Fruit fly (Drosophila melanogaster) whole organism, embryonic: Measurements from ENCODE around the gene Xport-B.
A peak's percentile ranks its signal among the peaks of the same experiment; 100 is the strongest.

Experiments
- Atf-2 ChIP-seq: fragments of 200-800 bp; sonication (Bioruptor generic); optimal IDR thresholded peaks from 2 replicates; lab custom pipeline; 2016; ENCODE audit warnings: missing biosample characterization, missing genetic modification characterization
- B-H1 ChIP-seq: fragments of 200-800 bp; sonication (Bioruptor generic); IDR thresholded peaks from 3 replicates; pipeline ENCODE4 v1.3.6; 2022; ENCODE audit warnings: missing biosample characterization, missing genetic modification characterization
- CG10366 ChIP-seq: fragments of 200-800 bp; sonication (Bioruptor generic); IDR thresholded peaks from 2 replicates; pipeline ENCODE4 v1.3.6; 2022; ENCODE audit warnings: missing biosample characterization, missing genetic modification characterization
- CG10543 ChIP-seq: fragments of 200-800 bp; sonication (Bioruptor generic); optimal IDR thresholded peaks from 3 replicates; lab custom pipeline; 2017; ENCODE audit warnings: missing biosample characterization, mild to moderate bottlenecking, missing genetic modification characterization, moderate library complexity
- CG10979 ChIP-seq: fragments of 200-800 bp; sonication (Bioruptor generic); optimal IDR thresholded peaks from 2 replicates; lab custom pipeline; 2018; ENCODE audit warnings: missing biosample characterization, mild to moderate bottlenecking, missing genetic modification characterization, moderate library complexity
- CG11247 ChIP-seq: fragments of 200-800 bp; sonication (Bioruptor generic); IDR thresholded peaks from 2 replicates; pipeline ENCODE4 v1.3.6; 2022; ENCODE audit warnings: missing biosample characterization, missing genetic modification characterization
- CG11456 ChIP-seq: fragments of 200-800 bp; sonication (Bioruptor generic); IDR thresholded peaks from 3 replicates; pipeline ENCODE4 v1.3.6; 2022; ENCODE audit warnings: missing biosample characterization, missing genetic modification characterization
- CG12659 ChIP-seq: fragments of 200-800 bp; sonication (Bioruptor generic); optimal IDR thresholded peaks from 3 replicates; lab custom pipeline; 2017; ENCODE audit warnings: mild to moderate bottlenecking, missing biosample characterization, missing genetic modification reagents, missing genetic modification characterization
- CG13775 ChIP-seq: fragments of 200-800 bp; sonication (Bioruptor generic); optimal IDR thresholded peaks from 3 replicates; lab custom pipeline; 2017; ENCODE audit warnings: missing biosample characterization, mild to moderate bottlenecking, missing genetic modification characterization
- CG14965 ChIP-seq: fragments of 200-800 bp; sonication (Bioruptor generic); optimal IDR thresholded peaks from 2 replicates; lab custom pipeline; 2016; ENCODE audit warnings: missing biosample characterization, missing genetic modification characterization, borderline replicate concordance
- CG1529 ChIP-seq: fragments of 200-800 bp; sonication (Bioruptor generic); optimal IDR thresholded peaks from 3 replicates; lab custom pipeline; 2018; ENCODE audit warnings: missing biosample characterization, missing genetic modification characterization
- CG1603 ChIP-seq: fragments of 200-800 bp; sonication (Bioruptor generic); optimal IDR thresholded peaks from 2 replicates; lab custom pipeline; 2019; ENCODE audit warnings: missing biosample characterization, mild to moderate bottlenecking, missing genetic modification characterization, moderate library complexity
- CG17359 ChIP-seq: fragments of 200-800 bp; sonication (Bioruptor generic); optimal IDR thresholded peaks from 3 replicates; lab custom pipeline; 2018; ENCODE audit warnings: missing biosample characterization, mild to moderate bottlenecking, missing genetic modification characterization, moderate library complexity
- CG18262 ChIP-seq: fragments of 200-800 bp; optimal IDR thresholded peaks from 3 replicates; lab custom pipeline; 2019; ENCODE audit warnings: missing biosample characterization, mild to moderate bottlenecking, missing genetic modification characterization, moderate library complexity
- CG1832 ChIP-seq: fragments of 200-800 bp; sonication (Bioruptor generic); optimal IDR thresholded peaks from 2 replicates; lab custom pipeline; 2017; ENCODE audit warnings: missing biosample characterization, mild to moderate bottlenecking, missing genetic modification characterization, inconsistent platforms
- CG2129 ChIP-seq: fragments of 200-800 bp; sonication (Bioruptor generic); IDR thresholded peaks from 2 replicates; pipeline ENCODE4 v1.3.6; 2022; ENCODE audit warnings: missing biosample characterization, missing genetic modification characterization; ENCODE audit not compliant: partially characterized antibody
- CG30431 ChIP-seq: fragments of 200-800 bp; sonication (Bioruptor generic); optimal IDR thresholded peaks from 2 replicates; lab custom pipeline; 2017; ENCODE audit warnings: missing biosample characterization, missing genetic modification characterization
- CG3163 ChIP-seq: fragments of 200-800 bp; sonication (Bioruptor generic); optimal IDR thresholded peaks from 3 replicates; lab custom pipeline; 2016; ENCODE audit warnings: missing biosample characterization, missing genetic modification characterization
- CG6683 ChIP-seq: fragments of 200-800 bp; sonication (Bioruptor generic); optimal IDR thresholded peaks from 2 replicates; lab custom pipeline; 2017; ENCODE audit warnings: missing biosample characterization, mild to moderate bottlenecking, missing genetic modification characterization, missing genetic modification reagents
- CG6854 ChIP-seq: fragments of 200-800 bp; sonication (Bioruptor generic); optimal IDR thresholded peaks from 3 replicates; lab custom pipeline; 2017; ENCODE audit warnings: missing biosample characterization, mild to moderate bottlenecking, missing genetic modification characterization
- CG7987 ChIP-seq: fragments of 200-800 bp; sonication (Bioruptor generic); optimal IDR thresholded peaks from 2 replicates; lab custom pipeline; 2018; ENCODE audit warnings: missing biosample characterization, mild to moderate bottlenecking, missing genetic modification characterization, moderate library complexity
- CG8281 ChIP-seq: fragments of 200-800 bp; sonication (Bioruptor generic); optimal IDR thresholded peaks from 2 replicates; lab custom pipeline; 2018; ENCODE audit warnings: missing biosample characterization, mild to moderate bottlenecking, missing genetic modification characterization, moderate library complexity
- CG8388 ChIP-seq: fragments of 200-800 bp; sonication (Bioruptor generic); optimal IDR thresholded peaks from 2 replicates; lab custom pipeline; 2019; ENCODE audit warnings: missing biosample characterization, mild to moderate bottlenecking, missing genetic modification characterization, moderate library complexity
- CG8478 ChIP-seq: fragments of >200 bp; optimal IDR thresholded peaks from 2 replicates; lab custom pipeline; 2018
- CHES-1-like ChIP-seq: fragments of 200-800 bp; sonication (Bioruptor generic); optimal IDR thresholded peaks from 2 replicates; lab custom pipeline; 2016; ENCODE audit warnings: missing biosample characterization, missing genetic modification characterization
- CkIIα-i1 ChIP-seq: fragments of 200-800 bp; sonication (Bioruptor generic); IDR thresholded peaks from 2 replicates; pipeline ENCODE4 v1.3.6; 2022; ENCODE audit warnings: missing biosample characterization, missing genetic modification characterization
- Dref ChIP-seq: fragments of 200-800 bp; sonication (Bioruptor generic); IDR thresholded peaks from 2 replicates; pipeline ENCODE4 v1.3.6; 2022; ENCODE audit warnings: missing biosample characterization, missing genetic modification characterization
- GATAe ChIP-seq: fragments of 200-800 bp; sonication (Bioruptor generic); conservative IDR thresholded peaks from 2 replicates; pipeline ENCODE4 v1.3.6; 2022; ENCODE audit warnings: missing biosample characterization, missing genetic modification characterization
- Gug ChIP-seq: fragments of 200-800 bp; sonication (Bioruptor generic); IDR thresholded peaks from 4 replicates; pipeline ENCODE4 v1.3.6; 2022; ENCODE audit warnings: missing biosample characterization, missing genetic modification characterization
- HLH3B ChIP-seq: fragments of 200-800 bp; sonication (Bioruptor generic); IDR thresholded peaks from 2 replicates; pipeline ENCODE4 v1.3.6; 2022; ENCODE audit warnings: missing biosample characterization, missing genetic modification characterization
- HLH4C ChIP-seq: fragments of 200-800 bp; sonication (Bioruptor generic); IDR thresholded peaks from 3 replicates; pipeline ENCODE4 v1.3.6; 2022; ENCODE audit warnings: missing biosample characterization, missing genetic modification characterization; ENCODE audit not compliant: partially characterized antibody
- Hmx ChIP-seq: fragments of 200-800 bp; sonication (Bioruptor generic); optimal IDR thresholded peaks from 2 replicates; lab custom pipeline; 2016; ENCODE audit warnings: missing biosample characterization, missing genetic modification characterization
- Meics ChIP-seq: fragments of 200-800 bp; sonication (Bioruptor generic); optimal IDR thresholded peaks from 2 replicates; lab custom pipeline; 2017; ENCODE audit warnings: missing biosample characterization, mild to moderate bottlenecking, missing genetic modification characterization
- Nf-YA ChIP-seq: fragments of 200-800 bp; sonication (Bioruptor generic); IDR thresholded peaks from 2 replicates; pipeline ENCODE4 v1.3.6; 2022; ENCODE audit warnings: missing biosample characterization, missing genetic modification characterization
- NfI ChIP-seq: fragments of 200-800 bp; sonication (Bioruptor generic); optimal IDR thresholded peaks from 3 replicates; lab custom pipeline; 2018; ENCODE audit warnings: missing biosample characterization, mild to moderate bottlenecking, missing genetic modification characterization, moderate library complexity
- Oaz ChIP-seq: fragments of 200-800 bp; sonication (Bioruptor generic); IDR thresholded peaks from 2 replicates; pipeline ENCODE4 v1.3.6; 2022; ENCODE audit warnings: missing biosample characterization, missing genetic modification characterization
- Optix ChIP-seq: fragments of 200-800 bp; sonication (Bioruptor generic); IDR thresholded peaks from 3 replicates; pipeline ENCODE4 v1.3.6; 2022; ENCODE audit warnings: missing biosample characterization, missing genetic modification characterization
- Side ChIP-seq: fragments of 200-800 bp; sonication (Bioruptor generic); optimal IDR thresholded peaks from 2 replicates; lab custom pipeline; 2016; ENCODE audit warnings: missing biosample characterization, missing genetic modification characterization
- Spps ChIP-seq: fragments of 200-800 bp; sonication (Bioruptor generic); optimal IDR thresholded peaks from 2 replicates; lab custom pipeline; 2018; ENCODE audit warnings: missing biosample characterization, mild to moderate bottlenecking, missing genetic modification characterization
- amos ChIP-seq: fragments of 200-800 bp; sonication (Bioruptor generic); IDR thresholded peaks from 2 replicates; pipeline ENCODE4 v1.3.6; 2022; ENCODE audit warnings: missing biosample characterization, missing genetic modification characterization; ENCODE audit not compliant: partially characterized antibody
- fru ChIP-seq: fragments of >200 bp; optimal IDR thresholded peaks from 2 replicates; lab custom pipeline; 2017
- grn ChIP-seq: fragments of 200-800 bp; sonication (Bioruptor generic); optimal IDR thresholded peaks from 3 replicates; lab custom pipeline; 2017; ENCODE audit warnings: missing biosample characterization, missing genetic modification characterization
- gsb ChIP-seq: fragments of 200-800 bp; sonication (Bioruptor generic); IDR thresholded peaks from 2 replicates; pipeline ENCODE4 v1.3.6; 2022; ENCODE audit warnings: missing biosample characterization, missing genetic modification characterization
- gt ChIP-seq: fragments of 200-800 bp; sonication (Bioruptor generic); IDR thresholded peaks from 2 replicates; pipeline ENCODE4 v1.3.6; 2022; ENCODE audit warnings: missing biosample characterization, missing genetic modification characterization
- her ChIP-seq: fragments of 200-800 bp; sonication (Bioruptor generic); optimal IDR thresholded peaks from 2 replicates; lab custom pipeline; 2016; ENCODE audit warnings: missing biosample characterization, missing genetic modification characterization
- ken ChIP-seq: fragments of 200-800 bp; sonication (Bioruptor generic); IDR thresholded peaks from 3 replicates; pipeline ENCODE4 v1.3.6; 2022; ENCODE audit warnings: missing biosample characterization, missing genetic modification characterization
- nerfin-1 ChIP-seq: fragments of 200-800 bp; sonication (Bioruptor generic); optimal IDR thresholded peaks from 3 replicates; lab custom pipeline; 2019; ENCODE audit warnings: missing biosample characterization, mild to moderate bottlenecking, missing genetic modification characterization, moderate library complexity
- salm ChIP-seq: fragments of 200-800 bp; sonication (Bioruptor generic); optimal IDR thresholded peaks from 2 replicates; lab custom pipeline; 2018; ENCODE audit warnings: missing biosample characterization, mild to moderate bottlenecking, missing genetic modification characterization
- sima ChIP-seq: fragments of 200-800 bp; sonication (Bioruptor generic); optimal IDR thresholded peaks from 2 replicates; lab custom pipeline; 2016; ENCODE audit warnings: missing biosample characterization, missing genetic modification characterization
- tx ChIP-seq: fragments of 200-800 bp; sonication (Bioruptor generic); optimal IDR thresholded peaks from 2 replicates; lab custom pipeline; 2016; ENCODE audit warnings: missing biosample characterization, missing genetic modification characterization
- zen2 ChIP-seq: fragments of 200-800 bp; sonication (Bioruptor generic); IDR thresholded peaks from 3 replicates; pipeline ENCODE4 v1.3.6; 2022; ENCODE audit warnings: missing biosample characterization, missing genetic modification characterization; ENCODE audit not compliant: partially characterized antibody

Xport-B gene

DNA sequence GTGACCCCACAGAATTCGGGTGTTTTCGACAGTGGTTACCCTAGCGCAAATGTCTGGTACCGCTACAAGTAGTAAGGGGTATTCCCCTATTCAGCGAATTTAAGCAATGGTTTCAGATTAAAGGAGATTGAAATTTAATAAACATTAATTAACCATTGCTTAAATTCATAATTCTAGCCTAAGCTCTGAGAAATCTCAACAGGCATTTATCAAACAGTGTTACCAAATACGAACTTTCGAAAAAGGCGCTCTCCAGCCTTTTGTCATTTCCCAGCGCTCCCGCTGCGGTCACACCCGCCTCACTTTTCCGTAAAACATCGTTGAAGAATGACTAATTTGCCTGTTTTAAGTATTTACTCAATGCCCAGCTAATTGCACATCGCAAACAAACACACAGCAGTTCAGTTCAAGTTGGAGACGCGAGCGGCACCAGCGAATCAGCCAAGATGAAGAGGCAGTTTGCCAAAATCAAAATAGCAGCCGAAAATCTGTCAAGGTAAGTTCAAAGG lies 10.3 kb downstream of the Xport-B start, which contains the start of the genes Surf6 and RhoGAP92B (continued):
- TF ChIP-seq GATAe (GFP tag; lab: Robert Waterston, UW) (no peak), ken (GFP tag; lab: Robert Waterston, UW) (0 out of 3 replicates have a peak, but pooled peaks have one; percentile 37), CG14965 (GFP tag; lab: Kevin White, UChicago) (no peak), CG7987 (GFP tag; lab: Kevin White, UChicago) (peak; percentile 35), Nf-YA (GFP tag; lab: Robert Waterston, UW) (no peak), Meics (GFP tag; lab: Kevin White, UChicago) (peak; percentile 69), CG13775 (GFP tag; lab: Kevin White, UChicago) (peak; percentile 64), Side (GFP tag; lab: Kevin White, UChicago) (peak; percentile 67), Gug (GFP tag; lab: Robert Waterston, UW) (no peak), CG11456 (GFP tag; lab: Robert Waterston, UW) (no peak), Atf-2 (GFP tag; lab: Kevin White, UChicago) (peak; percentile 33), CG8478 (no peak), Oaz (GFP tag; lab: Robert Waterston, UW) (no peak), gsb (no peak), CG1832 (no peak), nerfin-1 (peak; percentile 54), CG11247 (GFP tag; lab: Robert Waterston, UW) (no peak), Dref (GFP tag; lab: Robert Waterston, UW) (0 out of 2 replicates have a peak, but pooled peaks have one; percentile 21), zen2 (GFP tag; lab: Robert Waterston, UW) (no peak), CkIIα-i1 (GFP tag; lab: Robert Waterston, UW) (no peak), CG18262 (tag; lab: Kevin White, UChicago) (peak; percentile 53), NfI (peak; percentile 64), CG17359 (peak; percentile 62), gt (GFP tag; lab: Robert Waterston, UW) (no peak), CG10366 (GFP tag; lab: Robert Waterston, UW) (0 out of 2 replicates have a peak, but pooled peaks have one; percentile 24), CG1529 (GFP tag; lab: Kevin White, UChicago) (peak; percentile 41), Hmx (no peak), amos (GFP tag; lab: Robert Waterston, UW) (peak; percentile 41; the same call in 1 of the 2 replicates), CG10543 (GFP tag; lab: Kevin White, UChicago) (peak; percentile 82), salm (tag; lab: Kevin White, UChicago) (peak; percentile 41), tx (peak; percentile 19), CG1603 (peak; percentile 85), CG6683 (peak; percentile 20), CG2129 (GFP tag; lab: Robert Waterston, UW) (no peak), fru (lab: Kevin White, UChicago) (no peak), CG10979 (peak; percentile 53), CG6854 (peak; percentile 11), her (GFP tag; lab: Kevin White, UChicago) (peak; percentile 63), B-H1 (GFP tag; lab: Robert Waterston, UW) (no peak), HLH4C (peak; percentile 59; the same call in 1 of the 3 replicates), CG12659 (GFP tag; lab: Kevin White, UChicago) (peak; percentile 88), HLH3B (no peak), Optix (GFP tag; lab: Robert Waterston, UW) (0 out of 3 replicates have a peak, but pooled peaks have one; percentile 41), CG3163 (GFP tag; lab: Kevin White, UChicago) (peak; percentile 38), Spps (tag; lab: Kevin White, UChicago) (peak; percentile 4), CG8281 (tag; lab: Kevin White, UChicago) (no peak), CG8388 (GFP tag; lab: Kevin White, UChicago) (no peak), CHES-1-like (GFP tag; lab: Kevin White, UChicago) (peak; percentile 63), CG30431 (GFP tag; lab: Kevin White, UChicago) (no peak), grn (GFP tag; lab: Kevin White, UChicago) (peak; percentile 5), sima (GFP tag; lab: Kevin White, UChicago) (no peak)
